6 worm cellular contexts compared by ENCODE assay signal in the genomic region with DNA sequence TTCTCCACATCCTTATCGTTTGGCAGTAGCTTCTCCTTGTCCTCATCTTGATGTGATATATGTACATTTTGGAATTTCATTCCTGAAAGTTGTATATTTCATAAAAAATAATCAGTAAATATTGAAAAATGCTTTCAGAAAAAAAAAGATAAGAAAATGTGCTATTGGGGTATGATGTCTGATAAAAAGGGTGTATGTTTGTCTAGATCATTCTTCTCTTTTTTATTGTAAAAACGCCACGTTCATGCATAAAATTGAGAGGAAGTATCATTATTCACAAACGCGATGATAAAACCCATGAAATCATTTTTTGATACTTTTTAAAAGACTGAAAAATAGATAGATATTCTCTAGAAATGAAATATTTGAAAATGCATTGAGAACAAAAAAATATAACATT.
TF ChIP-seq lines count a peak whose summit lies in the region.

No protein-coding gene starts in this region.

TF ChIP-seq in whole organism, L1 larva, 84 proteins besides CTCF, POLR2A, EP300 and RAD21:
- peak; percentile 28 for TF ChIP-seq jun-1 (tag; optimal IDR thresholded peaks at IDR 0.05; lab: Kevin White, UChicago)
- TF ChIP-seq lin-14 (GFP tag; optimal IDR thresholded peaks at IDR 0.05; lab: Kevin White, UChicago): peak; percentile 18
- TF ChIP-seq elt-2 (tag; optimal IDR thresholded peaks at IDR 0.05; lab: Kevin White, UChicago): peak; percentile 85
- TF ChIP-seq nhr-12 (tag; optimal IDR thresholded peaks at IDR 0.05; lab: Kevin White, UChicago): no peak
- peak; percentile 68 for TF ChIP-seq pqm-1 (tag; optimal IDR thresholded peaks at IDR 0.05; lab: Kevin White, UChicago)

TF ChIP-seq in whole organism, L2 larva, 48 proteins besides CTCF, POLR2A, EP300 and RAD21:
- peak; percentile 41 for TF ChIP-seq F13H6.1 (tag; optimal IDR thresholded peaks at IDR 0.05; lab: Kevin White, UChicago)
- TF ChIP-seq zag-1 (tag; optimal IDR thresholded peaks at IDR 0.05; lab: Kevin White, UChicago): no peak
- TF ChIP-seq sma-3 (GFP tag; optimal IDR thresholded peaks at IDR 0.05; lab: Kevin White, UChicago): peak; percentile 40
- TF ChIP-seq peb-1 (tag; optimal IDR thresholded peaks at IDR 0.05; lab: Kevin White, UChicago): no peak
- TF ChIP-seq crh-2 (tag; optimal IDR thresholded peaks at IDR 0.05; lab: Kevin White, UChicago): peak; percentile 69
- TF ChIP-seq skn-1 (tag; optimal IDR thresholded peaks at IDR 0.05; lab: Kevin White, UChicago): peak; percentile 22
- no peak for TF ChIP-seq egl-27 (tag; optimal IDR thresholded peaks at IDR 0.05; lab: Kevin White, UChicago)
- TF ChIP-seq mbf-1 (tag; optimal IDR thresholded peaks at IDR 0.05; lab: Kevin White, UChicago): no peak
- peak; percentile 22 for TF ChIP-seq sma-9 (GFP tag; optimal IDR thresholded peaks at IDR 0.05; lab: Kevin White, UChicago)
- no peak for TF ChIP-seq sma-9 (tag; optimal IDR thresholded peaks at IDR 0.05; lab: Kevin White, UChicago)
- peak; percentile 92 for TF ChIP-seq fos-1 (tag; optimal IDR thresholded peaks at IDR 0.05; lab: Kevin White, UChicago)
- TF ChIP-seq nhr-21 (tag; optimal IDR thresholded peaks at IDR 0.05; lab: Kevin White, UChicago): no peak

TF ChIP-seq in whole organism, L3 larva, 47 proteins besides CTCF, POLR2A, EP300 and RAD21:
- TF ChIP-seq pha-4 (tag; optimal IDR thresholded peaks at IDR 0.05; lab: Kevin White, UChicago) (peak; percentile 81), pqm-1 (tag; optimal IDR thresholded peaks at IDR 0.05; lab: Kevin White, UChicago) (peak; percentile 96), jun-1 (tag; optimal IDR thresholded peaks at IDR 0.05; lab: Kevin White, UChicago) (peak; percentile 69), elt-2 (tag; optimal IDR thresholded peaks at IDR 0.05; lab: Kevin White, UChicago) (peak; percentile 96), nhr-12 (tag; optimal IDR thresholded peaks at IDR 0.05; lab: Kevin White, UChicago) (no peak)

TF ChIP-seq in whole organism, L4 larva, 104 proteins besides CTCF, POLR2A, EP300 and RAD21:
- TF ChIP-seq mdl-1 (tag; optimal IDR thresholded peaks at IDR 0.05; lab: Kevin White, UChicago) (peak in 1 of 2 experiments; percentile 43), nhr-48 (tag; optimal IDR thresholded peaks at IDR 0.05; lab: Kevin White, UChicago) (peak; percentile 24), ama-1 (optimal IDR thresholded peaks at IDR 0.05; lab: Kevin White, UChicago) (no peak), php-3 (GFP tag; IDR thresholded peaks at IDR 0.05; lab: Robert Waterston, UW) (peak; percentile 93), dve-1 (tag; optimal IDR thresholded peaks at IDR 0.05; lab: Kevin White, UChicago; ENCODE audit: insufficient read depth) (peak; percentile 83), hlh-11 (tag; optimal IDR thresholded peaks at IDR 0.05; lab: Kevin White, UChicago) (peak; percentile 78), arid-1 (GFP tag; conservative IDR thresholded peaks at IDR 0.05; lab: Robert Waterston, UW) (no peak), daf-16 (GFP tag; optimal IDR thresholded peaks at IDR 0.05; lab: Kevin White, UChicago) (no peak), daf-16 (tag; optimal IDR thresholded peaks at IDR 0.05; lab: Kevin White, UChicago) (peak; percentile 67), zfp-2 (tag; optimal IDR thresholded peaks at IDR 0.05; lab: Kevin White, UChicago) (no peak), dmd-6 (GFP tag; IDR thresholded peaks at IDR 0.05; lab: Robert Waterston, UW) (peak; percentile 71), ctbp-1 (GFP tag; IDR thresholded peaks at IDR 0.05; lab: Robert Waterston, UW) (no peak), mep-1 (tag; optimal IDR thresholded peaks at IDR 0.05; lab: Kevin White, UChicago) (peak; percentile 37), lsy-2 (tag; optimal IDR thresholded peaks at IDR 0.05; lab: Kevin White, UChicago) (peak in 1 of 2 experiments; percentile 29), nhr-76 (tag; optimal IDR thresholded peaks at IDR 0.05; lab: Kevin White, UChicago) (no peak), hlh-30 (tag; optimal IDR thresholded peaks at IDR 0.05; lab: Kevin White, UChicago; ENCODE audit: insufficient read depth) (peak; percentile 2), nhr-28 (tag; optimal IDR thresholded peaks at IDR 0.05; lab: Kevin White, UChicago) (peak; percentile 70), nhr-77 (tag; optimal IDR thresholded peaks at IDR 0.05; lab: Kevin White, UChicago) (peak; percentile 48), nhr-6 (tag; optimal IDR thresholded peaks at IDR 0.05; lab: Kevin White, UChicago) (peak; percentile 11), pqm-1 (tag; optimal IDR thresholded peaks at IDR 0.05; lab: Kevin White, UChicago) (peak; percentile 92)

TF ChIP-seq in whole organism, late embryonic, 69 proteins besides CTCF, POLR2A, EP300 and RAD21:
- no peak for TF ChIP-seq fax-1 (tag; optimal IDR thresholded peaks at IDR 0.05; lab: Kevin White, UChicago)
- TF ChIP-seq nhr-11 (tag; optimal IDR thresholded peaks at IDR 0.05; lab: Kevin White, UChicago): no peak
- TF ChIP-seq nhr-232 (tag; optimal IDR thresholded peaks at IDR 0.05; lab: Kevin White, UChicago): no peak
- TF ChIP-seq lin-11 (tag; optimal IDR thresholded peaks at IDR 0.05; lab: Kevin White, UChicago): no peak
- TF ChIP-seq T23F11.4 (GFP tag; optimal IDR thresholded peaks at IDR 0.05; lab: Kevin White, UChicago): no peak
- peak; percentile 75 for TF ChIP-seq elt-2 (tag; optimal IDR thresholded peaks at IDR 0.05; lab: Kevin White, UChicago)

TF ChIP-seq in whole organism, young adult, 124 proteins besides CTCF, POLR2A, EP300 and RAD21:
- TF ChIP-seq B0336.3 (GFP tag; IDR thresholded peaks at IDR 0.05; lab: Robert Waterston, UW) (no peak), nhr-80 (tag; optimal IDR thresholded peaks at IDR 0.05; lab: Kevin White, UChicago) (peak; percentile 70), let-607 (tag; optimal IDR thresholded peaks at IDR 0.05; lab: Kevin White, UChicago) (peak in 1 of 2 experiments; percentile 17)
